Fruit fly (Drosophila melanogaster) whole organism, embryonic: ENCODE results near the gene tub.

Experiments
- Ada2b ChIP-seq: fragments of 200-800 bp; sonication (Bioruptor generic); IDR thresholded peaks from 2 replicates; pipeline ENCODE4 v1.3.6; 2022; ENCODE audit warnings: missing biosample characterization, missing genetic modification characterization
- Antp ChIP-seq: fragments of 200-800 bp; sonication (Bioruptor generic); optimal IDR thresholded peaks from 3 replicates; lab custom pipeline; 2016; ENCODE audit warnings: missing biosample characterization, missing genetic modification characterization
- Bteb2 ChIP-seq: fragments of 200-800 bp; sonication (Bioruptor generic); optimal IDR thresholded peaks from 2 replicates; lab custom pipeline; 2016; ENCODE audit warnings: missing biosample characterization, missing genetic modification characterization
- CG11093 ChIP-seq: fragments of 200-800 bp; sonication (Bioruptor generic); IDR thresholded peaks from 3 replicates; pipeline ENCODE4 v1.3.6; 2022; ENCODE audit warnings: missing biosample characterization, missing genetic modification characterization
- CG13287 ChIP-seq: fragments of 200-800 bp; sonication (Bioruptor generic); IDR thresholded peaks from 2 replicates; pipeline ENCODE4 v1.3.6; 2022; ENCODE audit warnings: missing biosample characterization, missing genetic modification characterization; ENCODE audit not compliant: partially characterized antibody
- CG13624 ChIP-seq: fragments of 200-800 bp; sonication (Bioruptor generic); optimal IDR thresholded peaks from 2 replicates; lab custom pipeline; 2016; ENCODE audit warnings: missing biosample characterization, missing genetic modification characterization
- CG17328 ChIP-seq: fragments of 200-800 bp; sonication (Bioruptor generic); IDR thresholded peaks from 2 replicates; pipeline ENCODE4 v1.3.6; 2022; ENCODE audit warnings: missing biosample characterization, missing genetic modification characterization
- CG17361 ChIP-seq: fragments of 200-800 bp; sonication (Bioruptor generic); IDR thresholded peaks from 3 replicates; pipeline ENCODE4 v1.3.6; 2022; ENCODE audit warnings: missing biosample characterization, missing genetic modification characterization
- CG30431 ChIP-seq: fragments of 200-800 bp; sonication (Bioruptor generic); optimal IDR thresholded peaks from 2 replicates; lab custom pipeline; 2017; ENCODE audit warnings: missing biosample characterization, missing genetic modification characterization
- CG3407 ChIP-seq: fragments of 200-800 bp; sonication (Bioruptor generic); optimal IDR thresholded peaks from 2 replicates; lab custom pipeline; 2018; ENCODE audit warnings: missing biosample characterization, mild to moderate bottlenecking, missing genetic modification characterization
- CG42726 ChIP-seq: fragments of 200-800 bp; sonication (Bioruptor generic); IDR thresholded peaks from 2 replicates; pipeline ENCODE4 v1.3.6; 2022; ENCODE audit warnings: missing biosample characterization, missing genetic modification characterization; ENCODE audit not compliant: partially characterized antibody
- CG4730 ChIP-seq: fragments of 200-800 bp; sonication (Bioruptor generic); IDR thresholded peaks from 2 replicates; pipeline ENCODE4 v1.3.6; 2022; ENCODE audit warnings: missing biosample characterization, missing genetic modification characterization
- CG7372 ChIP-seq: fragments of 200-800 bp; sonication (Bioruptor generic); IDR thresholded peaks from 2 replicates; pipeline ENCODE4 v1.3.6; 2022; ENCODE audit warnings: missing biosample characterization, missing genetic modification characterization
- CG7556 ChIP-seq: fragments of 200-800 bp; sonication (Bioruptor generic); optimal IDR thresholded peaks from 2 replicates; lab custom pipeline; 2017; ENCODE audit warnings: missing biosample characterization, mild to moderate bottlenecking, missing genetic modification characterization
- CG7839 ChIP-seq: fragments of 200-800 bp; sonication (Bioruptor generic); optimal IDR thresholded peaks from 3 replicates; lab custom pipeline; 2018; ENCODE audit warnings: missing biosample characterization, mild to moderate bottlenecking, missing genetic modification characterization, moderate library complexity
- CG9727 ChIP-seq: fragments of 200-800 bp; sonication (Bioruptor generic); optimal IDR thresholded peaks from 3 replicates; lab custom pipeline; 2017; ENCODE audit warnings: missing biosample characterization, mild to moderate bottlenecking, missing genetic modification characterization
- CG9817 ChIP-seq: fragments of 200-800 bp; sonication (Bioruptor generic); optimal IDR thresholded peaks from 2 replicates; lab custom pipeline; 2018; ENCODE audit warnings: missing biosample characterization, mild to moderate bottlenecking, missing genetic modification characterization, moderate library complexity
- Deaf1 ChIP-seq: fragments of 200-800 bp; optimal IDR thresholded peaks from 3 replicates; lab custom pipeline; 2019; ENCODE audit warnings: missing biosample characterization, mild to moderate bottlenecking, missing genetic modification characterization, moderate library complexity
- Dek ChIP-seq: fragments of 200-800 bp; sonication (Bioruptor generic); optimal IDR thresholded peaks from 3 replicates; lab custom pipeline; 2019; ENCODE audit warnings: missing biosample characterization, mild to moderate bottlenecking, missing genetic modification characterization, moderate library complexity
- Eip74EF ChIP-seq, 2 experiments: fragments of 200-800 bp in 1 of 2; fragments of >200 bp in 1 of 2; sonication (Bioruptor generic) in 1 of 2; optimal IDR thresholded peaks; 2 replicates each; lab custom pipeline; 2017 to 2019; ENCODE audit warnings: missing biosample characterization in 2 of 2, missing genetic modification characterization in 2 of 2, mild to moderate bottlenecking in 1 of 2, moderate library complexity in 1 of 2
- Fer1 ChIP-seq: fragments of 200-800 bp; sonication (Bioruptor generic); optimal IDR thresholded peaks from 2 replicates; lab custom pipeline; 2017; ENCODE audit warnings: missing biosample characterization, mild to moderate bottlenecking, missing genetic modification characterization
- Hsf ChIP-seq: fragments of 200-800 bp; sonication (Bioruptor generic); optimal IDR thresholded peaks from 3 replicates; lab custom pipeline; 2016; ENCODE audit warnings: missing biosample characterization, missing genetic modification characterization
- PHDP ChIP-seq: fragments of 200-800 bp; sonication (Bioruptor generic); optimal IDR thresholded peaks from 3 replicates; lab custom pipeline; 2018; ENCODE audit warnings: missing biosample characterization, mild to moderate bottlenecking, missing genetic modification characterization, moderate library complexity
- Pdp1 ChIP-seq, 2 experiments: fragments of 200-800 bp; sonication (Bioruptor generic); optimal IDR thresholded peaks; 3 replicates each; lab custom pipeline; 2016; ENCODE audit warnings: missing biosample characterization in 2 of 2, missing genetic modification characterization in 2 of 2, mild to moderate bottlenecking in 1 of 2, moderate library complexity in 1 of 2
- Stat92E ChIP-seq, 3 experiments: fragments of >200 bp in 2 of 3; fragments of 200-800 bp in 1 of 3; sonication (Bioruptor generic) in 1 of 3; optimal IDR thresholded peaks; 2 replicates each; lab custom pipeline; 2017 to 2019; ENCODE audit warnings: missing biosample characterization in 3 of 3, missing genetic modification characterization in 3 of 3, mild to moderate bottlenecking in 1 of 3, moderate library complexity in 1 of 3
- Usf ChIP-seq: fragments of 200-800 bp; sonication (Bioruptor generic); optimal IDR thresholded peaks from 2 replicates; lab custom pipeline; 2017; ENCODE audit warnings: missing genotype, missing biosample characterization, missing genetic modification characterization
- al ChIP-seq: fragments of 200-800 bp; sonication (Bioruptor generic); IDR thresholded peaks from 2 replicates; pipeline ENCODE4 v1.3.6; 2022; ENCODE audit warnings: missing biosample characterization, missing genetic modification characterization
- bab2 ChIP-seq: fragments of 200-800 bp; sonication (Bioruptor generic); optimal IDR thresholded peaks from 2 replicates; lab custom pipeline; 2016; ENCODE audit warnings: missing biosample characterization, missing genetic modification characterization
- bsh ChIP-seq, 2 experiments: fragments of 200-800 bp; sonication (Bioruptor generic); optimal IDR thresholded peaks; 2 replicates each; lab custom pipeline; 2017 to 2018; ENCODE audit warnings: mild to moderate bottlenecking in 2 of 2, missing biosample characterization in 2 of 2, missing genetic modification characterization in 2 of 2, moderate library complexity in 1 of 2
- chif ChIP-seq, 2 experiments: fragments of 200-800 bp; sonication (Bioruptor generic); optimal IDR thresholded peaks; 3 replicates each; lab custom pipeline; 2016; ENCODE audit warnings: missing biosample characterization in 2 of 2, missing genetic modification characterization in 2 of 2
- gfzf ChIP-seq: fragments of 200-800 bp; sonication (Bioruptor generic); optimal IDR thresholded peaks from 2 replicates; lab custom pipeline; 2016; ENCODE audit warnings: missing biosample characterization, mild to moderate bottlenecking, missing genetic modification characterization, moderate library complexity
- grn ChIP-seq: fragments of 200-800 bp; sonication (Bioruptor generic); optimal IDR thresholded peaks from 3 replicates; lab custom pipeline; 2017; ENCODE audit warnings: missing biosample characterization, missing genetic modification characterization
- gsb ChIP-seq: fragments of 200-800 bp; sonication (Bioruptor generic); IDR thresholded peaks from 2 replicates; pipeline ENCODE4 v1.3.6; 2022; ENCODE audit warnings: missing biosample characterization, missing genetic modification characterization
- lmd ChIP-seq: fragments of 200-800 bp; sonication (Bioruptor generic); IDR thresholded peaks from 2 replicates; pipeline ENCODE4 v1.3.6; 2022; ENCODE audit warnings: missing biosample characterization, missing genetic modification characterization
- lola ChIP-seq, 3 experiments: fragments of >200 bp in 2 of 3; fragments of 200-800 bp in 1 of 3; sonication (Bioruptor generic) in 1 of 3; optimal IDR thresholded peaks; 2 replicates each; lab custom pipeline; 2017 to 2019; ENCODE audit warnings: missing biosample characterization in 3 of 3, missing genetic modification characterization in 3 of 3, mild to moderate bottlenecking in 1 of 3, moderate library complexity in 1 of 3
- luna ChIP-seq: fragments of 200-800 bp; sonication (Bioruptor generic); optimal IDR thresholded peaks from 2 replicates; lab custom pipeline; 2016; ENCODE audit warnings: missing biosample characterization, missing genetic modification characterization
- maf-S ChIP-seq: fragments of 200-800 bp; sonication (Bioruptor generic); optimal IDR thresholded peaks from 2 replicates; lab custom pipeline; 2016; ENCODE audit warnings: missing biosample characterization, missing genetic modification characterization
- mld ChIP-seq: fragments of 200-800 bp; sonication (Bioruptor generic); IDR thresholded peaks from 3 replicates; pipeline ENCODE4 v1.3.6; 2022; ENCODE audit warnings: missing biosample characterization, missing genetic modification characterization; ENCODE audit not compliant: partially characterized antibody
- onecut ChIP-seq: fragments of 200-800 bp; sonication (Bioruptor generic); IDR thresholded peaks from 2 replicates; pipeline ENCODE4 v1.3.6; 2022; ENCODE audit warnings: missing biosample characterization, missing genetic modification characterization
- p53 ChIP-seq: fragments of 200-800 bp; sonication (Bioruptor generic); optimal IDR thresholded peaks from 2 replicates; lab custom pipeline; 2016; ENCODE audit warnings: missing biosample characterization, missing genetic modification characterization
- psq ChIP-seq: fragments of 200-800 bp; sonication (Bioruptor generic); optimal IDR thresholded peaks from 2 replicates; lab custom pipeline; 2017; ENCODE audit warnings: missing biosample characterization, missing genetic modification characterization
- sc ChIP-seq, 3 experiments: fragments of >200 bp in 2 of 3; fragments of 200-800 bp in 1 of 3; sonication (Bioruptor generic) in 1 of 3; optimal IDR thresholded peaks; 2 replicates in 2 of 3; 3 replicates in 1 of 3; lab custom pipeline; 2017; ENCODE audit warnings: mild to moderate bottlenecking in 1 of 3, missing biosample characterization in 1 of 3, missing genetic modification characterization in 1 of 3, missing genetic modification reagents in 1 of 3
- sens-2 ChIP-seq: fragments of 200-800 bp; sonication (Bioruptor generic); IDR thresholded peaks from 2 replicates; pipeline ENCODE4 v1.3.6; 2022; ENCODE audit warnings: missing biosample characterization, missing genetic modification characterization
- toy ChIP-seq: fragments of 200-800 bp; sonication (Bioruptor generic); IDR thresholded peaks from 2 replicates; pipeline ENCODE4 v1.3.6; 2022; ENCODE audit warnings: missing biosample characterization, missing genetic modification characterization
- trem ChIP-seq: fragments of 200-800 bp; optimal IDR thresholded peaks from 3 replicates; lab custom pipeline; 2019; ENCODE audit warnings: missing biosample characterization, mild to moderate bottlenecking, missing genetic modification characterization, moderate library complexity
- trh ChIP-seq: fragments of 200-800 bp; sonication (Bioruptor generic); optimal IDR thresholded peaks from 2 replicates; lab custom pipeline; 2016; ENCODE audit warnings: missing biosample characterization, missing genetic modification characterization
- tx ChIP-seq: fragments of 200-800 bp; sonication (Bioruptor generic); optimal IDR thresholded peaks from 2 replicates; lab custom pipeline; 2016; ENCODE audit warnings: missing biosample characterization, missing genetic modification characterization
- wek ChIP-seq: fragments of 200-800 bp; sonication (Bioruptor generic); optimal IDR thresholded peaks from 3 replicates; lab custom pipeline; 2018; ENCODE audit warnings: missing biosample characterization, mild to moderate bottlenecking, missing genetic modification characterization, moderate library complexity
- z ChIP-seq: fragments of 200-800 bp; sonication (Bioruptor generic); IDR thresholded peaks from 3 replicates; pipeline ENCODE4 v1.3.6; 2022; ENCODE audit warnings: missing biosample characterization, missing genetic modification characterization
- zf30C ChIP-seq: fragments of 200-800 bp; sonication (Bioruptor generic); optimal IDR thresholded peaks from 3 replicates; lab custom pipeline; 2018; ENCODE audit warnings: missing biosample characterization, mild to moderate bottlenecking, missing genetic modification characterization

Gene tub

DNA sequence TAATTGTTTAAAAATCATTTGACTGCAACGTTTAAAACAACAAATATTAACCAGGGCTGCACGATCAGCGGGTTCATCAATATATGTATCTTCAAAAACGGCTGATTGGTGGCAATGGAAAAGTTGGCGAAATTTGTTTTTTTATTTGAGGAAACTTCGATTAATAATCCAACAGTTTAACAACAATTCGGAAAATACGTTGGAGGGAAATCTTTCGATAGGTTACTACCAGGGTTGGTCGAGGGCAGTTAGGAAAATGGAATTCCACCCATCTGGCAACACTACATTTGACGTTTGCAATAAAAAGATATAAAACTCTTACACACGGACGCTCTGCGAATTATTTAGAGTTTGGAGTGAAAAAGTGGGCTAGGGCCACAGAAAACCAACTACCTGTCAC lies 49.6 kb downstream of the tub start, which contains the start of the genes Lipt2 and CG14650 (continued):
- peak; percentile 8 for TF ChIP-seq p53 (GFP tag; lab: Kevin White, UChicago)
- peak; percentile 36 to 55 for TF ChIP-seq chif (GFP tag; optimal IDR thresholded peaks at IDR 0.05; lab: Kevin White, UChicago)
- no peak for TF ChIP-seq CG3407 (GFP tag; lab: Kevin White, UChicago)
- no peak for TF ChIP-seq Ada2b
- peak; percentile 74 for TF ChIP-seq CG13287 (GFP tag; lab: Robert Waterston, UW)
- TF ChIP-seq maf-S (GFP tag; lab: Kevin White, UChicago) = peak; percentile 12
- peak; percentile 50; the same call in 1 of the 2 replicates for TF ChIP-seq lmd (GFP tag; lab: Robert Waterston, UW)
- peak; percentile 33 for TF ChIP-seq CG9727 (GFP tag; lab: Kevin White, UChicago)
- no peak for TF ChIP-seq CG30431
- peak; percentile 41 for TF ChIP-seq Bteb2 (GFP tag; lab: Kevin White, UChicago)
- TF ChIP-seq sens-2 (GFP tag; lab: Robert Waterston, UW) = no peak
- TF ChIP-seq psq (GFP tag; lab: Kevin White, UChicago) = no peak
- TF ChIP-seq luna (GFP tag; lab: Kevin White, UChicago) = no peak
- peak; percentile 70 for TF ChIP-seq gfzf (GFP tag; lab: Kevin White, UChicago)
- 0 out of 2 replicates have a peak, but pooled peaks have one; percentile 18 for TF ChIP-seq CG42726
- no peak for TF ChIP-seq trh (GFP tag; lab: Kevin White, UChicago)
- TF ChIP-seq gsb (GFP tag; lab: Robert Waterston, UW) = no peak
- TF ChIP-seq Usf (GFP tag; lab: Kevin White, UChicago) = no peak
- TF ChIP-seq tx (GFP tag; lab: Kevin White, UChicago) = peak; percentile 53
- no peak for TF ChIP-seq CG11093 (GFP tag; lab: Robert Waterston, UW)
- peak; percentile 76 for TF ChIP-seq Antp (GFP tag; lab: Kevin White, UChicago)
- TF ChIP-seq wek (GFP tag; lab: Kevin White, UChicago) = no peak
- peak; percentile 76 for TF ChIP-seq Hsf (GFP tag; lab: Kevin White, UChicago)
- peak in 1 of 3 experiments; percentile 52 for TF ChIP-seq lola (GFP tag; optimal IDR thresholded peaks at IDR 0.05; lab: Kevin White, UChicago)
- TF ChIP-seq CG7556 = peak; percentile 10
- TF ChIP-seq bsh (GFP tag; optimal IDR thresholded peaks at IDR 0.05; lab: Kevin White, UChicago) = peak in 1 of 2 experiments; percentile 58
- no peak for TF ChIP-seq onecut (GFP tag; lab: Robert Waterston, UW)
- no peak for TF ChIP-seq CG4730
- no peak; the same call in 1 of the 3 replicates for TF ChIP-seq CG17361 (GFP tag; lab: Robert Waterston, UW)
- no peak for TF ChIP-seq Dek (tag; lab: Kevin White, UChicago)
- TF ChIP-seq z = no peak
- peak; percentile 33 for TF ChIP-seq PHDP (tag; lab: Kevin White, UChicago)
- no peak for TF ChIP-seq sc (optimal IDR thresholded peaks at IDR 0.05; lab: Kevin White, UChicago)
- no peak for TF ChIP-seq sc (GFP tag; optimal IDR thresholded peaks at IDR 0.05; lab: Kevin White, UChicago)
- peak; percentile 89 for TF ChIP-seq trem (tag; lab: Kevin White, UChicago)
- peak; percentile 85 for TF ChIP-seq CG13624 (GFP tag; lab: Kevin White, UChicago)
- TF ChIP-seq Eip74EF (GFP tag; optimal IDR thresholded peaks at IDR 0.05; lab: Kevin White, UChicago) = no peak
- peak; percentile 62 for TF ChIP-seq CG9817 (tag; lab: Kevin White, UChicago)
- TF ChIP-seq CG7839 (tag; lab: Kevin White, UChicago) = peak; percentile 47
- no peak for TF ChIP-seq toy (GFP tag; lab: Robert Waterston, UW)
- peak; percentile 50 to 66 for TF ChIP-seq Pdp1 (GFP tag; optimal IDR thresholded peaks at IDR 0.05; lab: Kevin White, UChicago)
- no peak for TF ChIP-seq Stat92E (GFP tag; optimal IDR thresholded peaks at IDR 0.05; lab: Kevin White, UChicago)
- TF ChIP-seq al (GFP tag; lab: Robert Waterston, UW) = no peak
- TF ChIP-seq grn (GFP tag; lab: Kevin White, UChicago) = no peak
- no peak for TF ChIP-seq mld
- TF ChIP-seq CG7372 (GFP tag; lab: Robert Waterston, UW) = no peak
- peak; percentile 48 for TF ChIP-seq Fer1 (GFP tag; lab: Kevin White, UChicago)
- TF ChIP-seq Deaf1 = no peak
- no peak for TF ChIP-seq zf30C
- peak; percentile 58 for TF ChIP-seq bab2
- 0 out of 2 replicates have a peak, but pooled peaks have one; percentile 25 for TF ChIP-seq CG17328 (GFP tag; lab: Robert Waterston, UW)
